Worm (Caenorhabditis elegans) whole organism, L4 larva: ENCODE results near the gene his-74.

Experiments used
- ceh-62 ChIP-seq: sonication (generic microtip); optimal IDR thresholded peaks from 2 replicates; lab custom pipeline; 2017; ENCODE audit warnings: missing biosample characterization, missing genetic modification characterization
- dmd-8 ChIP-seq: fragments of 200-800 bp; sonication (Bioruptor generic); IDR thresholded peaks from 2 replicates; pipeline ENCODE4 v1.3.6; 2022; ENCODE audit warnings: missing genetic modification characterization, missing compliant biosample characterization
- duxl-1 ChIP-seq: sonication (generic microtip); optimal IDR thresholded peaks from 2 replicates; lab custom pipeline; 2016; ENCODE audit warnings: mild to moderate bottlenecking, missing genetic modification characterization, moderate library complexity, missing compliant biosample characterization; ENCODE audit not compliant: poor library complexity
- fkh-10 ChIP-seq: fragments of 150-350 bp; optimal IDR thresholded peaks from 2 replicates; lab custom pipeline; 2014; ENCODE audit warnings: missing biosample characterization, missing genetic modification reagents, missing genetic modification characterization
- lin-13 ChIP-seq: fragments of 150-350 bp; optimal IDR thresholded peaks from 2 replicates; lab custom pipeline; 2014; ENCODE audit warnings: missing biosample characterization, missing genetic modification reagents, missing genetic modification characterization
- lin-15B ChIP-seq: fragments of 150-350 bp; sonication (generic microtip); optimal IDR thresholded peaks from 3 replicates; lab custom pipeline; 2014; ENCODE audit warnings: missing biosample characterization, missing genetic modification characterization
- lsy-2 ChIP-seq, 2 experiments: fragments of 150-350 bp in 1 of 2; sonication (generic microtip) in 1 of 2; optimal IDR thresholded peaks; 2 replicates each; lab custom pipeline; 2014 to 2017; ENCODE audit warnings: missing biosample characterization in 2 of 2, missing genetic modification characterization in 2 of 2
- nhr-10 ChIP-seq: fragments of 150-350 bp; optimal IDR thresholded peaks from 2 replicates; lab custom pipeline; 2014; ENCODE audit warnings: missing biosample characterization, missing genetic modification characterization
- nhr-76 ChIP-seq: fragments of 150-350 bp; optimal IDR thresholded peaks from 2 replicates; lab custom pipeline; 2014; ENCODE audit warnings: missing biosample characterization, missing genetic modification characterization
- pha-4 ChIP-seq, 2 experiments: fragments of 150-350 bp in 1 of 2; fragments of 200-800 bp in 1 of 2; sonication (Bioruptor generic) in 1 of 2; IDR thresholded peaks in 1 of 2; optimal IDR thresholded peaks in 1 of 2; 2 replicates each; pipeline versions ENCODE4 v1.3.6 to Lab custom; 2014 to 2022; ENCODE audit warnings: missing genetic modification characterization in 2 of 2, missing genetic modification reagents in 2 of 2, missing biosample characterization in 1 of 2, missing compliant biosample characterization in 1 of 2
- php-3 ChIP-seq: fragments of 200-800 bp; sonication (Bioruptor generic); IDR thresholded peaks from 2 replicates; pipeline ENCODE4 v1.3.6; 2022; ENCODE audit warnings: missing genetic modification reagents, missing genetic modification characterization, missing compliant biosample characterization
- zag-1 ChIP-seq: fragments of 150-350 bp; optimal IDR thresholded peaks from 2 replicates; lab custom pipeline; 2014; ENCODE audit warnings: missing biosample characterization, missing genetic modification characterization
- zfp-3 ChIP-seq: fragments of 200-800 bp; sonication (Bioruptor generic); conservative IDR thresholded peaks from 2 replicates; pipeline ENCODE4 v1.3.6; 2022; ENCODE audit warnings: missing genetic modification reagents, missing genetic modification characterization, missing compliant biosample characterization

DNA sequence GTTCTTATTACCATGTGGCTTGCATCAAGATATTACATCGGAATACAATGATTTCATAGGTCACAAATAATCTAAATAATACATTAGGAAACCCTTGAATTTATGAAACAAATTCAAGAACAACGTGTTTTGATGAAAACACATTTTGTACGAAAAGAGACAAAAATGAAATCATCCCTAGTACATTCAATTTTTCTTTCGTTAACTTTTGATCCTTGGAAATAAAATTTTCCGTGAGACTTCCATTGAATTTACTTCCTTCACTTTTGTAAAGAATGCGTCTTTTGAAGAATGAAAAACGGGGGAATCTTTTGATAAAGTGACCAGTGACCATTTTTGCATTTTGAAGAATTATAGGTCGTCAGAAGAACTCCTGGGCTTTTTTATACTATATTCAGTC, 13.6 kb upstream of the his-74 start:
- TF ChIP-seq lsy-2 (tag; optimal IDR thresholded peaks at IDR 0.05; lab: Kevin White, UChicago) (no peak), lin-15B (tag; lab: Kevin White, UChicago) (no peak), pha-4 (GFP tag; IDR thresholded peaks at IDR 0.05; lab: Robert Waterston, UW) (no peak), pha-4 (tag; optimal IDR thresholded peaks at IDR 0.05; lab: Kevin White, UChicago) (no peak), php-3 (GFP tag; lab: Robert Waterston, UW) (no peak), duxl-1 (tag; lab: Kevin White, UChicago) (no peak), zag-1 (tag; lab: Kevin White, UChicago) (no peak), dmd-8 (GFP tag; lab: Robert Waterston, UW) (no peak), ceh-62 (tag; lab: Kevin White, UChicago) (no peak), nhr-10 (tag; lab: Kevin White, UChicago) (no peak), fkh-10 (GFP tag; lab: Kevin White, UChicago) (peak; percentile 48), zfp-3 (GFP tag; lab: Robert Waterston, UW) (no peak), lin-13 (GFP tag; lab: Kevin White, UChicago) (no peak), nhr-76 (tag; lab: Kevin White, UChicago) (no peak)
